Worm (Caenorhabditis elegans) whole organism, early embryonic: ENCODE measurements around the gene mrg-1.

Source experiments
- B0310.2 ChIP-seq: sonication (generic microtip); optimal IDR thresholded peaks from 2 replicates; lab custom pipeline; 2016; ENCODE audit warnings: mild to moderate bottlenecking, missing genetic modification characterization, missing compliant biosample characterization
- F13C5.2 ChIP-seq: sonication (generic microtip); optimal IDR thresholded peaks from 2 replicates; lab custom pipeline; 2017; ENCODE audit warnings: mild to moderate bottlenecking, missing genetic modification characterization, inconsistent platforms, missing compliant biosample characterization
- aly-1 ChIP-seq: sonication (generic microtip); optimal IDR thresholded peaks from 2 replicates; lab custom pipeline; 2016; ENCODE audit warnings: missing genetic modification characterization, missing compliant biosample characterization
- ama-1 ChIP-seq: fragments of 150-350 bp; optimal IDR thresholded peaks from 2 replicates; lab custom pipeline; 2014
- ceh-13 ChIP-seq: fragments of 200-800 bp; sonication (Bioruptor generic); optimal IDR thresholded peaks from 2 replicates; lab custom pipeline; 2018; ENCODE audit warnings: mild to moderate bottlenecking, missing genetic modification characterization, missing compliant biosample characterization
- ceh-36 ChIP-seq: sonication (generic microtip); optimal IDR thresholded peaks from 2 replicates; lab custom pipeline; 2016; ENCODE audit warnings: missing genetic modification characterization, inconsistent platforms, missing compliant biosample characterization
- ets-7 ChIP-seq: sonication (generic microtip); optimal IDR thresholded peaks from 2 replicates; lab custom pipeline; 2016; ENCODE audit warnings: missing genotype, missing genetic modification characterization, missing compliant biosample characterization
- flt-1 ChIP-seq: fragments of 200-800 bp; sonication (Bioruptor generic); IDR thresholded peaks from 2 replicates; pipeline ENCODE4 v1.3.6; 2022; ENCODE audit warnings: missing genetic modification characterization, missing compliant biosample characterization
- hmbx-1 ChIP-seq: sonication (generic microtip); optimal IDR thresholded peaks from 2 replicates; lab custom pipeline; 2016; ENCODE audit warnings: mild to moderate bottlenecking, missing genetic modification characterization, missing compliant biosample characterization
- hmg-4 ChIP-seq: fragments of 200-800 bp; sonication (Bioruptor generic); optimal IDR thresholded peaks from 2 replicates; lab custom pipeline; 2018; ENCODE audit warnings: mild to moderate bottlenecking, missing genetic modification characterization, missing compliant biosample characterization
- hnd-1 ChIP-seq: sonication (generic microtip); optimal IDR thresholded peaks from 2 replicates; lab custom pipeline; 2016; ENCODE audit warnings: missing genetic modification characterization, missing compliant biosample characterization
- pes-1 ChIP-seq: fragments of 200-800 bp; sonication (Bioruptor generic); IDR thresholded peaks from 2 replicates; pipeline ENCODE4 v1.3.6; 2022; ENCODE audit warnings: missing genetic modification reagents, missing genetic modification characterization, missing compliant biosample characterization
- scrt-1 ChIP-seq: fragments of 200-800 bp; sonication (Bioruptor generic); IDR thresholded peaks from 2 replicates; pipeline ENCODE4 v1.3.6; 2022; ENCODE audit warnings: missing genetic modification characterization, missing compliant biosample characterization
- sea-1 ChIP-seq: fragments of 200-800 bp; sonication (Bioruptor generic); conservative IDR thresholded peaks from 2 replicates; pipeline ENCODE4 v1.3.6; 2022; ENCODE audit warnings: missing genetic modification characterization, missing compliant biosample characterization
- tbx-11 ChIP-seq: fragments of 200-800 bp; sonication (Bioruptor generic); IDR thresholded peaks from 2 replicates; pipeline ENCODE4 v1.3.6; 2022; ENCODE audit warnings: missing genetic modification characterization, missing compliant biosample characterization
- tbx-37 ChIP-seq: fragments of 200-800 bp; sonication (Bioruptor generic); conservative IDR thresholded peaks from 2 replicates; pipeline ENCODE4 v1.3.6; 2022; ENCODE audit warnings: missing genetic modification reagents, missing genetic modification characterization, missing compliant biosample characterization
- tra-4 ChIP-seq: sonication (generic microtip); optimal IDR thresholded peaks from 2 replicates; lab custom pipeline; 2017; ENCODE audit warnings: missing genetic modification characterization, missing compliant biosample characterization

The mrg-1 gene

ce11 chrIII:12874606-12875066, at the start of gene mrg-1, which contains the start of gene spcs-2:
TSS of gene mrg-1 (minus strand) at chrIII:12874656.
TSS of gene spcs-2 (plus strand) at chrIII:12875031.
- peak; percentile 68; the same call in 1 of the 2 replicates for TF ChIP-seq flt-1 (GFP tag; lab: Robert Waterston, UW)
- peak; percentile 63; the same call in 1 of the 2 replicates for TF ChIP-seq tbx-11 (GFP tag; lab: Robert Waterston, UW)
- peak; percentile 41 for TF ChIP-seq hmg-4
- no peak for TF ChIP-seq scrt-1 (GFP tag; lab: Robert Waterston, UW)
- peak; percentile 91 for TF ChIP-seq F13C5.2 (tag; lab: Kevin White, UChicago)
- no peak for TF ChIP-seq aly-1
- TF ChIP-seq ceh-13 (GFP tag; lab: Kevin White, UChicago) = peak; percentile 34
- peak; percentile 69; the same call in 1 of the 2 replicates for TF ChIP-seq tbx-37 (GFP tag; lab: Robert Waterston, UW)
- peak; percentile 54 for TF ChIP-seq ceh-36 (tag; lab: Kevin White, UChicago)
- peak; percentile 3 for TF ChIP-seq ets-7 (tag; lab: Kevin White, UChicago)
- TF ChIP-seq pes-1 (GFP tag; lab: Robert Waterston, UW) = peak; percentile 81
- peak; percentile 48 for TF ChIP-seq hnd-1
- no peak for TF ChIP-seq tra-4 (tag; lab: Kevin White, UChicago)
- TF ChIP-seq sea-1 (GFP tag; lab: Robert Waterston, UW) = 0 out of 2 replicates have a peak, but pooled peaks have one; percentile 22
- TF ChIP-seq B0310.2 (tag; lab: Kevin White, UChicago) = no peak
- no peak for TF ChIP-seq ama-1 (lab: Kevin White, UChicago)
- TF ChIP-seq hmbx-1 (tag; lab: Kevin White, UChicago) = peak; percentile 33

DNA sequence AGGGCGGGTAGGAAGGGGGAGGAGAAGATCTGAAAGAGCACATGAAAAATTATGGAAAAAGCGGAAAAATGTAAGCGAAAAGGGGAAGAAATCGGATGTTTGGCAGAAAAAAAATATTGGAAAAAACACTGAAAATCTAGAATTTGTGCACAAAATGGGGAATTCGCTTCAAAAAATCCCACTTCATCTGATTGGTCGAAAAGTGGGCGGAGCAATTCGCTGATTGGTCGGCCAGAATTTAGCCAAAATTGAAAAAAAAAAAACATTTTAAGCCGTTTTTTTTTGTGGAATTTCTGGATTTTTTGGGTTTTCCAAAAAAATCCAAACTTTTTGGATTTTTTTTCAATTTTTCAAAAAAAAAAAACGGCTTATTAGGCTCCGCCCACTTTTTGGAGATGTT, 46.4 kb upstream of the mrg-1 start:
- no peak for TF ChIP-seq hmbx-1 (tag; lab: Kevin White, UChicago)
- TF ChIP-seq ets-7 (tag; lab: Kevin White, UChicago) = no peak
- TF ChIP-seq tbx-37 (GFP tag; lab: Robert Waterston, UW) = no peak
- TF ChIP-seq ceh-13 (GFP tag; lab: Kevin White, UChicago) = no peak
- no peak for TF ChIP-seq F13C5.2 (tag; lab: Kevin White, UChicago)
- no peak for TF ChIP-seq flt-1 (GFP tag; lab: Robert Waterston, UW)
- no peak for TF ChIP-seq tbx-11 (GFP tag; lab: Robert Waterston, UW)
- no peak for TF ChIP-seq aly-1
- TF ChIP-seq ama-1 (lab: Kevin White, UChicago) = no peak
- no peak for TF ChIP-seq B0310.2 (tag; lab: Kevin White, UChicago)
- no peak for TF ChIP-seq scrt-1 (GFP tag; lab: Robert Waterston, UW)
- TF ChIP-seq sea-1 (GFP tag; lab: Robert Waterston, UW) = no peak
- no peak for TF ChIP-seq hnd-1
- no peak for TF ChIP-seq hmg-4
- no peak for TF ChIP-seq pes-1 (GFP tag; lab: Robert Waterston, UW)
- TF ChIP-seq ceh-36 (tag; lab: Kevin White, UChicago) = no peak

ce11 chrIII:12919882-12920281, 45.4 kb upstream of the mrg-1 start:
- TF ChIP-seq tbx-37 (GFP tag; lab: Robert Waterston, UW) (no peak), ets-7 (tag; lab: Kevin White, UChicago) (no peak), F13C5.2 (tag; lab: Kevin White, UChicago) (no peak), hmbx-1 (tag; lab: Kevin White, UChicago) (no peak)

DNA sequence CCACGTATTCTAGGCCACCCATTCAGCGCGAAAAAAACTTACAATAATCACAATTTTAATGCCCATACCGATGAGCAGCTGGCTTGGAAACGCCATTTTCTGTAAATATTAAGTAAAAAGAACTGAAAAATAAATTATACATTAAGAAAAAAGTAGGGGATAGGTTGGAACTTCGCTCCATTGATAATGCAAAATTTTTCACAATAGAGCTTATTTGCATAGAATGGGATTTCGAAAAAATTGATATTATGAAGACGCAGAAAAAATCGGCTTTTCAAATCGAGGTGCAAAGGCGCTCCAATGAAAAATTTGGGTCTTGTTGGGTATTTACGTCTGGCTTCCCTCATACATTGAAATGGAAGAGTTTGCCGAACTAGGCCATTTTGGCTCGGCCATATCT, 44.1 kb upstream of the mrg-1 start, which contains the start of gene Y37D8A.16:
Gene Y37D8A.16, minus strand, starts transcription at position 101 of the 400 bp plus-strand sequence.
- TF ChIP-seq tra-4 (tag; lab: Kevin White, UChicago) = no peak
- TF ChIP-seq ceh-13 (GFP tag; lab: Kevin White, UChicago) = no peak
- no peak for TF ChIP-seq ama-1 (lab: Kevin White, UChicago)
- no peak for TF ChIP-seq tbx-11 (GFP tag; lab: Robert Waterston, UW)
- no peak for TF ChIP-seq flt-1 (GFP tag; lab: Robert Waterston, UW)
- TF ChIP-seq hnd-1 = no peak
- TF ChIP-seq ceh-36 (tag; lab: Kevin White, UChicago) = no peak
- no peak for TF ChIP-seq ets-7 (tag; lab: Kevin White, UChicago)
- TF ChIP-seq tbx-37 (GFP tag; lab: Robert Waterston, UW) = no peak
- TF ChIP-seq B0310.2 (tag; lab: Kevin White, UChicago) = no peak

DNA sequence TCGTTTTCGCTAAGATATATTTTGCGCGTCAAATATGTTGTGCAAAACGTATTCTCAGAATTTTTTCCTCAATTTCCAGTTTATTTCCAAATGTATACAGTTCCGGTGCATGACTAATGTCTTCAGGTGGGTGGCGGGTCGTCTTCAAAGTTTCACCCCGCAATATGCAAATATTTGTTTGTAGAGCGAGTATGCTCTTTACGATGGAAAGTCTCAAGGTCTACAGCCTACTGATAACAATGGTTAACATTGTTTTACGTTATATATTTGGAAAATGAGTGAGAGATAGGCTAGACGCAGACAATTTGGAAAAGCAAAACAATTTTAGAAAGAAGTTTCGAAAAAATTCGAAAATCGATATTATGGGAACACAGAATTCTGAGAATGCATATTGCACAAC, 43.4 kb upstream of the mrg-1 start:
- TF ChIP-seq hnd-1 = no peak
- no peak for TF ChIP-seq hmg-4
- no peak for TF ChIP-seq tbx-37 (GFP tag; lab: Robert Waterston, UW)
- TF ChIP-seq hmbx-1 (tag; lab: Kevin White, UChicago) = no peak
- TF ChIP-seq ceh-36 (tag; lab: Kevin White, UChicago) = no peak
- no peak for TF ChIP-seq aly-1
- no peak for TF ChIP-seq ets-7 (tag; lab: Kevin White, UChicago)
- no peak for TF ChIP-seq F13C5.2 (tag; lab: Kevin White, UChicago)
- no peak for TF ChIP-seq B0310.2 (tag; lab: Kevin White, UChicago)
- TF ChIP-seq flt-1 (GFP tag; lab: Robert Waterston, UW) = no peak
- TF ChIP-seq pes-1 (GFP tag; lab: Robert Waterston, UW) = no peak
- TF ChIP-seq tra-4 (tag; lab: Kevin White, UChicago) = no peak
- TF ChIP-seq scrt-1 (GFP tag; lab: Robert Waterston, UW) = no peak
- no peak for TF ChIP-seq ama-1 (lab: Kevin White, UChicago)
- no peak for TF ChIP-seq ceh-13 (GFP tag; lab: Kevin White, UChicago)
- no peak for TF ChIP-seq tbx-11 (GFP tag; lab: Robert Waterston, UW)
- no peak for TF ChIP-seq sea-1 (GFP tag; lab: Robert Waterston, UW)

ce11 chrIII:12916459-12916858, 42.0 kb upstream of the mrg-1 start:
- TF ChIP-seq B0310.2 (tag; lab: Kevin White, UChicago) (no peak), tra-4 (tag; lab: Kevin White, UChicago) (no peak), tbx-37 (GFP tag; lab: Robert Waterston, UW) (no peak), ceh-36 (tag; lab: Kevin White, UChicago) (no peak), ama-1 (lab: Kevin White, UChicago) (no peak), hmbx-1 (tag; lab: Kevin White, UChicago) (no peak), sea-1 (GFP tag; lab: Robert Waterston, UW) (no peak), pes-1 (GFP tag; lab: Robert Waterston, UW) (no peak), hnd-1 (no peak), ets-7 (tag; lab: Kevin White, UChicago) (no peak), hmg-4 (no peak), scrt-1 (GFP tag; lab: Robert Waterston, UW) (no peak), flt-1 (GFP tag; lab: Robert Waterston, UW) (no peak), aly-1 (no peak), ceh-13 (GFP tag; lab: Kevin White, UChicago) (no peak), tbx-11 (GFP tag; lab: Robert Waterston, UW) (no peak), F13C5.2 (tag; lab: Kevin White, UChicago) (no peak)
